Worm (Caenorhabditis elegans): ENCODE results near the gene ugt-39.
A peak's percentile ranks its signal among the peaks of the same experiment; 100 is the strongest.

The ugt-39 gene

DNA sequence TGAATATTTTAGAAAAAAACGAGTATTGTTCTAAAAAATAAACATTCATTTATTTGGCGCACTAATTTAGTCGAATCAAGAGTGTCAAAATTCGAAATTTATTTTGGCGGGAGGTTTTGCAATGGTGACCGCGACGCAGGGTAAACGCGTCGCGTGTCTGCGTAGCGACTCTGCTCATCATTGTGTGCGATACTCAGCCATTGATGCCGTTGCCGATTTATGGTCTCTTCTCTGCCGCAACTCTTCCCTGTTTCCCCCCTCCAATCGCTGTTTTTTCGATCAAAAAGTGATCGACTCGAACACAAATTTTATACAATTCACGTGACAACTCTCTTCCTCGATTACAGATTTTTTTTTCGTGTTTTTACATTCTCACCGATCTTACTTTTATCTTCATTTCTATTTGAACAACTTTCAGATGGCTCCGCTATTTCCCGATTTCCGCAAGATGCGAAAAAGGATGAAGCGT, 39.6 kb downstream of the ugt-39 start, which contains the start of gene F09G2.2 (continued):
- TF ChIP-seq pqm-1 (tag; optimal IDR thresholded peaks at IDR 0.05) (no peak), lin-35 (GFP tag; optimal IDR thresholded peaks at IDR 0.05) (peak; percentile 96 to 97), unc-30 (tag; optimal IDR thresholded peaks at IDR 0.05) (no peak), sptf-1 (tag; optimal IDR thresholded peaks at IDR 0.05) (no peak), ceh-63 (GFP tag; optimal IDR thresholded peaks at IDR 0.05) (no peak), C04F5.9 (tag; optimal IDR thresholded peaks at IDR 0.05) (peak; percentile 22), lin-13 (GFP tag; optimal IDR thresholded peaks at IDR 0.05) (peak; percentile 90), snu-23 (GFP tag; optimal IDR thresholded peaks at IDR 0.05) (peak; percentile 96), nhr-28 (tag; optimal IDR thresholded peaks at IDR 0.05) (no peak), C34B4.2 (tag; optimal IDR thresholded peaks at IDR 0.05) (no peak), xbp-1 (tag; optimal IDR thresholded peaks at IDR 0.05) (peak; percentile 94), lin-14 (GFP tag; optimal IDR thresholded peaks at IDR 0.05) (peak; percentile 91), F16B12.6 (tag; optimal IDR thresholded peaks at IDR 0.05) (peak; percentile 62), ama-1 (optimal IDR thresholded peaks at IDR 0.05) (peak; percentile 63), lsy-2 (tag; optimal IDR thresholded peaks at IDR 0.05) (peak; percentile 90 to 95), nhr-90 (tag; optimal IDR thresholded peaks at IDR 0.05; ENCODE audit: poor library complexity) (peak; percentile 92), swsn-7 (tag; optimal IDR thresholded peaks at IDR 0.05) (peak; percentile 93), fkh-10 (GFP tag; optimal IDR thresholded peaks at IDR 0.05) (peak; percentile 44), ztf-4 (tag; optimal IDR thresholded peaks at IDR 0.05) (peak; percentile 69), zag-1 (tag; optimal IDR thresholded peaks at IDR 0.05) (no peak), blmp-1 (tag; optimal IDR thresholded peaks at IDR 0.05) (peak; percentile 77), nhr-19 (GFP tag; conservative IDR thresholded peaks at IDR 0.05) (peak; percentile 94), nhr-20 (tag; optimal IDR thresholded peaks at IDR 0.05) (peak; percentile 94), C16A3.4 (tag; optimal IDR thresholded peaks at IDR 0.05) (peak; percentile 95), elt-3 (tag; optimal IDR thresholded peaks at IDR 0.05) (peak in 4 of 6 experiments; percentile 14 to 93 (median 68)), fkh-4 (tag; optimal IDR thresholded peaks at IDR 0.05; ENCODE audit: borderline replicate concordance) (no peak), efl-1 (optimal IDR thresholded peaks at IDR 0.05) (peak; percentile 91), efl-1 (GFP tag; optimal IDR thresholded peaks at IDR 0.05 in 1 of 2) (peak; percentile 89 to 99), fos-1 (tag; optimal IDR thresholded peaks at IDR 0.05) (peak; percentile 83), rnt-1 (tag; optimal IDR thresholded peaks at IDR 0.05) (peak; percentile 92), sup-37 (GFP tag; optimal IDR thresholded peaks at IDR 0.05) (peak; percentile 30), ceh-88 (GFP tag; IDR thresholded peaks at IDR 0.05) (peak; percentile 74), nhr-47 (tag; optimal IDR thresholded peaks at IDR 0.05) (peak; percentile 91), hlh-17 (GFP tag; optimal IDR thresholded peaks at IDR 0.05; ENCODE audit: borderline replicate concordance) (no peak), ceh-8 (GFP tag; optimal IDR thresholded peaks at IDR 0.05) (peak; percentile 72), grh-1 (GFP tag; IDR thresholded peaks at IDR 0.05) (peak; percentile 87), lir-3 (tag; optimal IDR thresholded peaks at IDR 0.05; ENCODE audit: poor library complexity) (peak; percentile 29), nhr-76 (tag; optimal IDR thresholded peaks at IDR 0.05) (no peak), skn-1 (tag; optimal IDR thresholded peaks at IDR 0.05) (peak; percentile 92), ceh-90 (tag; optimal IDR thresholded peaks at IDR 0.05) (no peak), mef-2 (tag; optimal IDR thresholded peaks at IDR 0.05) (peak; percentile 62), zip-4 (GFP tag; optimal IDR thresholded peaks at IDR 0.05) (peak; percentile 73), tbx-2 (tag; optimal IDR thresholded peaks at IDR 0.05) (peak; percentile 91), nhr-11 (tag; optimal IDR thresholded peaks at IDR 0.05) (peak; percentile 10), unc-98 (GFP tag; IDR thresholded peaks at IDR 0.05) (peak; percentile 66; the same call in 1 of the 2 replicates), Y116A8C.19 (tag; optimal IDR thresholded peaks at IDR 0.05; ENCODE audit: borderline replicate concordance) (no peak), efl-3 (GFP tag; optimal IDR thresholded peaks at IDR 0.05) (no peak), aha-1 (tag; optimal IDR thresholded peaks at IDR 0.05) (no peak), alr-1 (tag; optimal IDR thresholded peaks at IDR 0.05; ENCODE audit: borderline replicate concordance) (no peak), elt-2 (tag; optimal IDR thresholded peaks at IDR 0.05) (peak; percentile 78), ets-5 (GFP tag; IDR thresholded peaks at IDR 0.05) (no peak), fkh-8 (tag; optimal IDR thresholded peaks at IDR 0.05) (peak; percentile 90), isw-1 (GFP tag; IDR thresholded peaks at IDR 0.05) (peak; percentile 88)
